Fruit fly (Drosophila melanogaster) whole organism, pupa: Measurements from ENCODE around the gene Act88F.

Experiments used
- CG17806 ChIP-seq: fragments of 200-800 bp; sonication (Bioruptor generic); optimal IDR thresholded peaks from 2 replicates; lab custom pipeline; 2018; ENCODE audit warnings: missing biosample characterization, mild to moderate bottlenecking, missing genetic modification characterization, moderate library complexity
- CG8159 ChIP-seq: fragments of 200-800 bp; sonication (Bioruptor generic); optimal IDR thresholded peaks from 3 replicates; lab custom pipeline; 2018; ENCODE audit warnings: missing biosample characterization, mild to moderate bottlenecking, missing genetic modification characterization, moderate library complexity
- CG8301 ChIP-seq: fragments of 200-800 bp; sonication (Bioruptor generic); optimal IDR thresholded peaks from 2 replicates; lab custom pipeline; 2018; ENCODE audit warnings: missing biosample characterization, mild to moderate bottlenecking, missing genetic modification characterization
- gl ChIP-seq: fragments of 200-800 bp; sonication (Bioruptor generic); optimal IDR thresholded peaks from 2 replicates; lab custom pipeline; 2018; ENCODE audit warnings: missing biosample characterization, mild to moderate bottlenecking, missing genetic modification characterization

dm6 chr3R:15425638-15426487 lies 13.9 kb upstream of the Act88F start:
- TF ChIP-seq CG8159 (tag; lab: Kevin White, UChicago) (no peak), CG17806 (tag; lab: Kevin White, UChicago) (no peak), gl (tag; lab: Kevin White, UChicago) (no peak), CG8301 (tag; lab: Kevin White, UChicago) (peak; percentile 73)
